Worm (Caenorhabditis elegans) whole organism, L4/young adult: Measurements from ENCODE around the gene C46G7.5.

ENCODE experiments used
- W03F9.2 ChIP-seq: fragments of 150-350 bp; optimal IDR thresholded peaks from 2 replicates; lab custom pipeline; 2014; ENCODE audit warnings: missing biosample characterization, missing genetic modification characterization
- dao-5 ChIP-seq: sonication (generic microtip); optimal IDR thresholded peaks from 2 replicates; lab custom pipeline; 2016; ENCODE audit warnings: missing genotype, missing genetic modification characterization, moderate library complexity, missing compliant biosample characterization
- him-1 ChIP-seq: sonication (generic microtip); optimal IDR thresholded peaks from 2 replicates; lab custom pipeline; 2016; ENCODE audit warnings: missing genotype, missing genetic modification reagents, missing genetic modification characterization, missing compliant biosample characterization

ce11 chrIV:6017664-6018063, 6.2 kb upstream of the C46G7.5 start, which contains the start of gene C46G7.1:
- TF ChIP-seq W03F9.2 (tag; lab: Kevin White, UChicago) (no peak), him-1 (tag; lab: Kevin White, UChicago) (no peak), dao-5 (tag; lab: Kevin White, UChicago) (no peak)
